Worm (Caenorhabditis elegans) whole organism, L2 larva: Measurements from ENCODE around the gene T07A9.12.
"Not testable (repeated sequence)": the region's sequence is repeated elsewhere in the genome, so short reads cannot be mapped to it uniquely, and the experiment has no call there.

ENCODE experiments used
- C34F6.9 ChIP-seq: fragments of 150-350 bp; optimal IDR thresholded peaks from 2 replicates; lab custom pipeline; 2014; ENCODE audit warnings: missing biosample characterization, missing genetic modification characterization
- F13H6.1 ChIP-seq: sonication (generic microtip); optimal IDR thresholded peaks from 2 replicates; lab custom pipeline; 2016; ENCODE audit warnings: missing genetic modification characterization, missing compliant biosample characterization
- R02D3.7 ChIP-seq: fragments of 150-350 bp; optimal IDR thresholded peaks from 2 replicates; lab custom pipeline; 2014; ENCODE audit warnings: missing biosample characterization, missing genetic modification characterization
- Y55F3AM.14 ChIP-seq: fragments of 200-800 bp; sonication (Bioruptor generic); optimal IDR thresholded peaks from 2 replicates; lab custom pipeline; 2018; ENCODE audit warnings: mild to moderate bottlenecking, missing genetic modification characterization, missing compliant biosample characterization
- ZK546.5 ChIP-seq: sonication (generic microtip); optimal IDR thresholded peaks from 2 replicates; lab custom pipeline; 2017; ENCODE audit warnings: missing biosample characterization, missing genetic modification characterization
- aly-2 ChIP-seq: fragments of 150-350 bp; optimal IDR thresholded peaks from 2 replicates; lab custom pipeline; 2014; ENCODE audit warnings: missing biosample characterization, missing genetic modification characterization
- ama-1 ChIP-seq: fragments of 150-350 bp; optimal IDR thresholded peaks from 2 replicates; lab custom pipeline; 2018; ENCODE audit warnings: inconsistent platforms
- ceh-16 ChIP-seq: fragments of 150-350 bp; optimal IDR thresholded peaks from 2 replicates; lab custom pipeline; 2014; ENCODE audit warnings: missing biosample characterization, missing genetic modification characterization
- ceh-82 ChIP-seq: fragments of 150-350 bp; optimal IDR thresholded peaks from 2 replicates; lab custom pipeline; 2014; ENCODE audit warnings: missing biosample characterization, missing genetic modification characterization
- crh-2 ChIP-seq: sonication (generic microtip); optimal IDR thresholded peaks from 2 replicates; lab custom pipeline; 2017; ENCODE audit warnings: missing biosample characterization, missing genetic modification characterization
- dmd-4 ChIP-seq: sonication (generic microtip); optimal IDR thresholded peaks from 2 replicates; lab custom pipeline; 2017; ENCODE audit warnings: missing biosample characterization, missing genetic modification characterization
- egl-27 ChIP-seq: sonication (generic microtip); optimal IDR thresholded peaks from 3 replicates; lab custom pipeline; 2017; ENCODE audit warnings: missing biosample characterization, missing genetic modification reagents, missing genetic modification characterization
- elt-1 ChIP-seq: fragments of 150-350 bp; optimal IDR thresholded peaks from 2 replicates; lab custom pipeline; 2014; ENCODE audit warnings: missing biosample characterization, missing genetic modification characterization
- fos-1 ChIP-seq: fragments of 150-350 bp; optimal IDR thresholded peaks from 2 replicates; lab custom pipeline; 2014; ENCODE audit warnings: missing biosample characterization, missing genetic modification characterization
- gmeb-1 ChIP-seq: fragments of 150-350 bp; optimal IDR thresholded peaks from 2 replicates; lab custom pipeline; 2014; ENCODE audit warnings: missing biosample characterization, missing genetic modification characterization
- lin-11 ChIP-seq: fragments of 150-350 bp; sonication (generic microtip); optimal IDR thresholded peaks from 2 replicates; lab custom pipeline; 2014; ENCODE audit warnings: missing biosample characterization, missing genetic modification characterization, inconsistent platforms, mixed read lengths
- lin-13 ChIP-seq: fragments of 150-350 bp; optimal IDR thresholded peaks from 2 replicates; lab custom pipeline; 2014; ENCODE audit warnings: missing biosample characterization, missing genetic modification reagents, missing genetic modification characterization
- lin-39 ChIP-seq: fragments of 150-350 bp; optimal IDR thresholded peaks from 2 replicates; lab custom pipeline; 2014; ENCODE audit warnings: missing biosample characterization, missing genetic modification reagents, missing genetic modification characterization
- lsy-2 ChIP-seq, 2 experiments: fragments of 150-350 bp in 1 of 2; sonication (generic microtip) in 1 of 2; optimal IDR thresholded peaks; 2 replicates each; lab custom pipeline; 2014 to 2017; ENCODE audit warnings: missing biosample characterization in 2 of 2, missing genetic modification characterization in 2 of 2
- mdl-1 ChIP-seq, 2 experiments: fragments of 150-350 bp in 1 of 2; sonication (generic microtip) in 1 of 2; optimal IDR thresholded peaks; 2 replicates each; lab custom pipeline; 2017; ENCODE audit warnings: missing biosample characterization in 2 of 2, missing genetic modification characterization in 2 of 2
- nhr-10 ChIP-seq: sonication (generic microtip); optimal IDR thresholded peaks from 2 replicates; lab custom pipeline; 2017; ENCODE audit warnings: missing biosample characterization, missing genetic modification characterization
- nhr-11 ChIP-seq: fragments of 150-350 bp; optimal IDR thresholded peaks from 2 replicates; lab custom pipeline; 2014; ENCODE audit warnings: missing biosample characterization, missing genetic modification characterization
- nhr-12 ChIP-seq: fragments of 150-350 bp; optimal IDR thresholded peaks from 2 replicates; lab custom pipeline; 2014; ENCODE audit warnings: missing biosample characterization, missing genetic modification characterization
- nhr-129 ChIP-seq: fragments of 150-350 bp; optimal IDR thresholded peaks from 2 replicates; lab custom pipeline; 2014; ENCODE audit warnings: missing biosample characterization, missing genetic modification characterization
- nhr-21 ChIP-seq: fragments of 150-350 bp; optimal IDR thresholded peaks from 2 replicates; lab custom pipeline; 2014; ENCODE audit warnings: missing biosample characterization, missing genetic modification characterization
- nhr-23 ChIP-seq: fragments of 150-350 bp; optimal IDR thresholded peaks from 2 replicates; lab custom pipeline; 2014; ENCODE audit warnings: missing biosample characterization, missing genetic modification reagents, missing genetic modification characterization
- nhr-25 ChIP-seq: fragments of 150-350 bp; sonication (generic microtip); optimal IDR thresholded peaks from 3 replicates; lab custom pipeline; 2014; ENCODE audit warnings: missing biosample characterization, missing genetic modification characterization
- nhr-6 ChIP-seq: fragments of 150-350 bp; optimal IDR thresholded peaks from 2 replicates; lab custom pipeline; 2014; ENCODE audit warnings: missing biosample characterization, missing genetic modification characterization
- nhr-77 ChIP-seq: fragments of 150-350 bp; optimal IDR thresholded peaks from 2 replicates; lab custom pipeline; 2014; ENCODE audit warnings: missing biosample characterization, missing genetic modification characterization
- peb-1 ChIP-seq: fragments of 150-350 bp; optimal IDR thresholded peaks from 2 replicates; lab custom pipeline; 2014; ENCODE audit warnings: missing biosample characterization, missing genetic modification characterization
- sem-4 ChIP-seq: fragments of 150-350 bp; optimal IDR thresholded peaks from 2 replicates; lab custom pipeline; 2014; ENCODE audit warnings: missing biosample characterization, missing genetic modification reagents, missing genetic modification characterization
- sma-3 ChIP-seq: sonication (generic microtip); optimal IDR thresholded peaks from 2 replicates; lab custom pipeline; 2016; ENCODE audit warnings: missing genetic modification reagents, missing genetic modification characterization, missing compliant biosample characterization
- sma-9 ChIP-seq, 2 experiments: fragments of 150-350 bp in 1 of 2; sonication (generic microtip) in 1 of 2; optimal IDR thresholded peaks; 2 replicates each; lab custom pipeline; 2014 to 2016; ENCODE audit warnings: missing genetic modification characterization in 2 of 2, mild to moderate bottlenecking in 1 of 2, missing biosample characterization in 1 of 2, missing compliant biosample characterization in 1 of 2, missing genetic modification reagents in 1 of 2, moderate library complexity in 1 of 2
- snpc-4 ChIP-seq: fragments of 150-350 bp; optimal IDR thresholded peaks from 2 replicates; lab custom pipeline; 2014; ENCODE audit warnings: missing biosample characterization, missing genetic modification characterization
- unc-39 ChIP-seq: fragments of 150-350 bp; optimal IDR thresholded peaks from 2 replicates; lab custom pipeline; 2014; ENCODE audit warnings: missing biosample characterization, missing genetic modification characterization
- zag-1 ChIP-seq: fragments of 150-350 bp; optimal IDR thresholded peaks from 2 replicates; lab custom pipeline; 2014; ENCODE audit warnings: missing biosample characterization, missing genetic modification characterization
- ztf-1 ChIP-seq: fragments of 200-800 bp; sonication (Bioruptor generic); conservative IDR thresholded peaks from 2 replicates; pipeline ENCODE4 v1.3.6; 2022; ENCODE audit warnings: missing genetic modification characterization, missing compliant biosample characterization
- ztf-11 ChIP-seq: sonication (generic microtip); optimal IDR thresholded peaks from 2 replicates; lab custom pipeline; 2017; ENCODE audit warnings: missing biosample characterization, missing genetic modification characterization
- ztf-4 ChIP-seq: fragments of 150-350 bp; optimal IDR thresholded peaks from 2 replicates; lab custom pipeline; 2014; ENCODE audit warnings: missing biosample characterization, missing genetic modification characterization

The T07A9.12 gene

ce11 chrIV:377791-378190, 32.9 kb upstream of the T07A9.12 start:
- TF ChIP-seq elt-1 (tag; lab: Kevin White, UChicago) (no peak), Y55F3AM.14 (GFP tag; lab: Kevin White, UChicago) (no peak), egl-27 (tag; lab: Kevin White, UChicago) (no peak), sma-9 (GFP tag; optimal IDR thresholded peaks at IDR 0.05; lab: Kevin White, UChicago) (no peak), sma-9 (tag; optimal IDR thresholded peaks at IDR 0.05; lab: Kevin White, UChicago) (no peak), zag-1 (tag; lab: Kevin White, UChicago) (no peak), ZK546.5 (tag; lab: Kevin White, UChicago) (no peak), nhr-11 (tag; lab: Kevin White, UChicago) (no peak), nhr-77 (no peak), ama-1 (lab: Kevin White, UChicago) (no peak), nhr-23 (no peak), nhr-10 (tag; lab: Kevin White, UChicago) (no peak), sma-3 (GFP tag; lab: Kevin White, UChicago) (no peak), aly-2 (no peak), lin-11 (tag; lab: Kevin White, UChicago) (no peak), dmd-4 (tag; lab: Kevin White, UChicago) (no peak), nhr-25 (no peak), lsy-2 (tag; optimal IDR thresholded peaks at IDR 0.05; lab: Kevin White, UChicago) (no peak), peb-1 (tag; lab: Kevin White, UChicago) (no peak), C34F6.9 (tag; lab: Kevin White, UChicago) (no peak), ceh-16 (tag; lab: Kevin White, UChicago) (no peak)
- TF ChIP-seq, all 48 proteins: peak for 0

- TF ChIP-seq sem-4 (tag; lab: Kevin White, UChicago) (no peak), R02D3.7 (no peak), fos-1 (tag; lab: Kevin White, UChicago) (peak; percentile 88), unc-39 (tag; lab: Kevin White, UChicago) (no peak)
Observed at ce11 chrIV:378367-378766, 32.3 kb upstream of the T07A9.12 start.

- no peak for TF ChIP-seq lin-11 (tag; lab: Kevin White, UChicago)
- TF ChIP-seq nhr-129: peak; percentile 50
- TF ChIP-seq, all 48 proteins: peak for 1
Observed at ce11 chrIV:378838-379237, 31.8 kb upstream of the T07A9.12 start.

ce11 chrIV:379605-380004, 31.1 kb upstream of the T07A9.12 start:
- TF ChIP-seq ZK546.5 (tag; lab: Kevin White, UChicago) (no peak), ztf-4 (no peak), zag-1 (tag; lab: Kevin White, UChicago) (no peak), ama-1 (lab: Kevin White, UChicago) (no peak), nhr-12 (tag; lab: Kevin White, UChicago) (no peak), ztf-1 (no peak), nhr-77 (no peak), nhr-10 (tag; lab: Kevin White, UChicago) (no peak)

DNA sequence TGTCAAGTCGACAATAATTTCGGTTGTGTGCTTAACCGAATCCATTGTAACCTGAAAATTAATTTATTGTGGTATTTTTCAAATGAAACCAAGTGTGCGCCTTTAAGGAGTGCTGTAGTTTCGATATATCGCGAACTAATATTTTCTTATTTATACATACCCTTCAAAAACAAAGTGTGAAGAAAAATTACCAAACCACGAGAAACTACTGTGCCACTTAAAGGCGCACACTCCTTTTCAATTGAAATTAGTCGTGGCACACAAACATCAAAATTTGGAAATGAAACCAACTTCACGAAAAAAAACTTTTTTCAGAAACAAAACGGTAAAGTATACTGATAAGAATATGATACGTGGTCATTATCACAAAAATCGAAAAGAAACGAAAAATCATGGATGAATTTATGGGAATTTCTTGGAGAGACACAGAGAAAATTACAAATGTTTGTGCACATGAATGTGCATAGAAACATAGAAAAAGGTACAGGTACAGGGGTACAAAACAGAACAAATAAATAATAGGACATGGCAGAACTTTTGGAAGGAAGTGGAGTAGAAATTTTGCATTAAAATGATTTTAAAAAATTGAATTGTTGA, 27.4 kb upstream of the T07A9.12 start, which contains the start of gene spl-1:
spl-1 (minus strand) TSS at position 51 of the 597 bp plus-strand sequence.
- TF ChIP-seq crh-2 (tag; lab: Kevin White, UChicago) (peak; percentile 73), lin-11 (tag; lab: Kevin White, UChicago) (no peak), fos-1 (tag; lab: Kevin White, UChicago) (peak; percentile 75), ztf-11 (no peak), gmeb-1 (tag; lab: Kevin White, UChicago) (peak; percentile 4)

DNA sequence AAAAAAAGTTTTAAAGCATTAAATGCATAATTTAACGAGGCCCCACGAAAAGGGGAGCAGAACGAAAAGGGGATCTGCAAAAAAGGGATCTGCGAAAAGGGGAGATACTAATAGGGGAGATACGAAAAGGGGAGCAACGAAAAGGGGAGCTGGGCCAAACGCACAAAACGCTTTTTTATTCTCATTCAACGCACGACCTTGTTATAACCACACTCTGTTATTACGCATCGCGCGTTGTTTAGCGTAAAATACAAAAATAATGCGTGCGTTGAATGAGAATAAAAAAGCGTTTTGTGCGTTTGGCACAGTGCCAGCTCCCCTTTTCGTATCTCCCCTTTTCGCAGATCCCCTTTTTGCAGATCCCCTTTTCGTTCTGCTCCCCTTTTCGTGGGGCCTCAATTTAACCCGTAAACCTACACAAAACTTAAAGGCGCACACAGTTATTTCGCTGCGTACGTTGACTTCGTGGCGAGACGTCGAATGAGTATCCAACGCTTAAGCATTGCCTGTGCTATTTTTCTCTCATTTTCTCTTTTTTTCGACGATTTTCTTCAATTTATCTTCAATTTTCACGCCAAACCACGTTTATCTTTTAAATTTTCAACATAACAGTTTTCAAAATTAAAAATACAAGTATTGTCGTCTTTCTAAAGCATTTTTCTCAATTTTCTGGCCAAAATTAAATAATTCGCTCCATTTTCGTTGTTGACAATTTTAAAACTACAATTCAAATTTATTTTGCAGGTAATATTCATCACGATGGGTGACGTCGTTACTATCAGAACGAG, 25.3 kb upstream of the T07A9.12 start, which contains the start of gene rps-24:
rps-24 (plus strand) TSS at position 738 of the 788 bp plus-strand sequence.
- TF ChIP-seq ama-1 (lab: Kevin White, UChicago) (peak; percentile 15), lsy-2 (tag; optimal IDR thresholded peaks at IDR 0.05; lab: Kevin White, UChicago) (peak; percentile 86 to 94), mdl-1 (tag; optimal IDR thresholded peaks at IDR 0.05; lab: Kevin White, UChicago) (peak; percentile 0 to 38), lin-13 (GFP tag; lab: Kevin White, UChicago) (peak; percentile 93), sma-9 (GFP tag; optimal IDR thresholded peaks at IDR 0.05; lab: Kevin White, UChicago) (peak; percentile 86), gmeb-1 (tag; lab: Kevin White, UChicago) (peak; percentile 80), snpc-4 (peak; percentile 64), nhr-25 (peak; percentile 81), zag-1 (tag; lab: Kevin White, UChicago) (peak; percentile 53), sem-4 (tag; lab: Kevin White, UChicago) (peak; percentile 80), lin-11 (tag; lab: Kevin White, UChicago) (peak; percentile 60), crh-2 (tag; lab: Kevin White, UChicago) (peak; percentile 93), lin-39 (tag; lab: Kevin White, UChicago) (peak; percentile 44), C34F6.9 (tag; lab: Kevin White, UChicago) (peak; percentile 88), F13H6.1 (tag; lab: Kevin White, UChicago) (peak; percentile 94), egl-27 (tag; lab: Kevin White, UChicago) (peak; percentile 69), Y55F3AM.14 (GFP tag; lab: Kevin White, UChicago) (peak; percentile 83), nhr-21 (peak; percentile 81), fos-1 (tag; lab: Kevin White, UChicago) (peak; percentile 76), nhr-6 (tag; lab: Kevin White, UChicago) (peak; percentile 80), ceh-82 (tag; lab: Kevin White, UChicago) (peak; percentile 51)
- TF ChIP-seq sma-9 (tag; optimal IDR thresholded peaks at IDR 0.05; lab: Kevin White, UChicago): not testable (repeated sequence)
